Fruit fly (Drosophila melanogaster): ENCODE measurements around the gene repo.

repo gene

dm6 chr3R:18198518-18199118 lies 37.4 kb upstream of the repo start (continued):
- TF ChIP-seq croc (GFP tag; conservative IDR thresholded peaks at IDR 0.05) (no peak), bowl (GFP tag; IDR thresholded peaks at IDR 0.05) (no peak), CG42726 (GFP tag; IDR thresholded peaks at IDR 0.05; ENCODE audit: partially characterized antibody) (no peak), crp (GFP tag; optimal IDR thresholded peaks at IDR 0.05) (no peak), Dll (GFP tag; IDR thresholded peaks at IDR 0.05; ENCODE audit: partially characterized antibody) (no peak), Nf-YB (GFP tag; optimal IDR thresholded peaks at IDR 0.05) (no peak), CG30403 (GFP tag; optimal IDR thresholded peaks at IDR 0.05) (no peak), CG8359 (GFP tag; optimal IDR thresholded peaks at IDR 0.05; ENCODE audit: borderline replicate concordance) (no peak), corto (GFP tag; optimal IDR thresholded peaks at IDR 0.05) (peak; percentile 18), PHDP (tag; optimal IDR thresholded peaks at IDR 0.05) (peak; percentile 30), disco-r (GFP tag; optimal IDR thresholded peaks at IDR 0.05) (peak; percentile 31), Dref (GFP tag; IDR thresholded peaks at IDR 0.05) (no peak), CG3407 (GFP tag; optimal IDR thresholded peaks at IDR 0.05) (peak; percentile 55), lola (GFP tag; optimal IDR thresholded peaks at IDR 0.05) (peak in 1 of 3 experiments; percentile 19), pan (optimal IDR thresholded peaks at IDR 0.05) (no peak), pan (GFP tag; optimal IDR thresholded peaks at IDR 0.05 in 1 of 2, IDR thresholded peaks at IDR 0.05 in 1 of 2) (no peak), slbo (GFP tag; IDR thresholded peaks at IDR 0.05) (no peak), CG6791 (GFP tag; IDR thresholded peaks at IDR 0.05; ENCODE audit: partially characterized antibody) (no peak), CG10147 (GFP tag; optimal IDR thresholded peaks at IDR 0.05) (no peak), BEAF-32 (GFP tag; optimal IDR thresholded peaks at IDR 0.05) (no peak), Bgb (GFP tag; IDR thresholded peaks at IDR 0.05; ENCODE audit: partially characterized antibody) (no peak), CG17328 (GFP tag; IDR thresholded peaks at IDR 0.05) (no peak), Hmx (GFP tag; optimal IDR thresholded peaks at IDR 0.05) (no peak), Mad (GFP tag; optimal IDR thresholded peaks at IDR 0.05) (peak; percentile 23), sens (GFP tag) (peak; percentile 90), Jarid2 (GFP tag; optimal IDR thresholded peaks at IDR 0.05) (no peak), onecut (GFP tag; IDR thresholded peaks at IDR 0.05) (peak; percentile 94), Mrtf (GFP tag; IDR thresholded peaks at IDR 0.05) (no peak), Lim3 (GFP tag; IDR thresholded peaks at IDR 0.05) (no peak), dmrt99B (tag; optimal IDR thresholded peaks at IDR 0.05) (peak; percentile 30), Scr (GFP tag; IDR thresholded peaks at IDR 0.05; ENCODE audit: partially characterized antibody) (no peak), CG13424 (tag; optimal IDR thresholded peaks at IDR 0.05) (peak; percentile 48), CG2678 (tag; optimal IDR thresholded peaks at IDR 0.05) (peak; percentile 47), CG11085 (GFP tag; IDR thresholded peaks at IDR 0.05) (no peak), CG8924 (tag; optimal IDR thresholded peaks at IDR 0.05) (peak; percentile 56), CG4730 (GFP tag; IDR thresholded peaks at IDR 0.05) (no peak), CG4404 (GFP tag; IDR thresholded peaks at IDR 0.05) (no peak), CG4854 (GFP tag; optimal IDR thresholded peaks at IDR 0.05) (peak; percentile 46), Max (GFP tag; optimal IDR thresholded peaks at IDR 0.05) (peak; percentile 4), Dip2 (GFP tag; IDR thresholded peaks at IDR 0.05) (no peak), CG10267 (tag; optimal IDR thresholded peaks at IDR 0.05) (peak; percentile 12), toy (GFP tag; IDR thresholded peaks at IDR 0.05) (no peak), HHEX (GFP tag; optimal IDR thresholded peaks at IDR 0.05) (peak; percentile 7), unc-4 (GFP tag; IDR thresholded peaks at IDR 0.05; ENCODE audit: partially characterized antibody) (no peak), CG17361 (GFP tag; IDR thresholded peaks at IDR 0.05) (no peak), Lhr (GFP tag; optimal IDR thresholded peaks at IDR 0.05) (no peak), Abd-B (GFP tag; optimal IDR thresholded peaks at IDR 0.05) (no peak), crol (GFP tag; IDR thresholded peaks at IDR 0.05) (no peak), Aef1 (GFP tag; IDR thresholded peaks at IDR 0.05) (no peak), CG34422 (GFP tag; IDR thresholded peaks at IDR 0.05) (no peak)
